Worm (Caenorhabditis elegans) whole organism, L4 larva: ENCODE results near the gene T06D8.9.

Experiments used
- Y48G9A.11 ChIP-seq: fragments of 200-800 bp; sonication (Bioruptor generic); IDR thresholded peaks from 2 replicates; pipeline ENCODE4 v1.3.6; 2022; ENCODE audit warnings: missing genetic modification reagents, missing genetic modification characterization, missing compliant biosample characterization
- Y75B8A.6 ChIP-seq: fragments of 200-800 bp; sonication (Bioruptor generic); IDR thresholded peaks from 2 replicates; pipeline ENCODE4 v1.3.6; 2022; ENCODE audit warnings: missing genetic modification reagents, missing genetic modification characterization, missing compliant biosample characterization
- ZK337.2 ChIP-seq: fragments of 200-800 bp; sonication (Bioruptor generic); IDR thresholded peaks from 2 replicates; pipeline ENCODE4 v1.3.6; 2022; ENCODE audit warnings: missing genetic modification reagents, missing genetic modification characterization, missing compliant biosample characterization
- ZK546.5 ChIP-seq, 2 experiments: sonication (generic microtip); optimal IDR thresholded peaks; 2 replicates each; lab custom pipeline; 2017; ENCODE audit warnings: missing biosample characterization in 2 of 2, missing genetic modification characterization in 2 of 2
- aha-1 ChIP-seq: fragments of 150-350 bp; peaks from one replicate; lab custom pipeline; 2014; ENCODE audit warnings: missing biosample characterization, missing genetic modification characterization
- arid-1 ChIP-seq: fragments of 200-800 bp; sonication (Bioruptor generic); conservative IDR thresholded peaks from 2 replicates; pipeline ENCODE4 v1.3.6; 2022; ENCODE audit warnings: missing genetic modification reagents, missing genetic modification characterization, missing compliant biosample characterization
- daf-12 ChIP-seq: fragments of 150-350 bp; optimal IDR thresholded peaks from 2 replicates; lab custom pipeline; 2014; ENCODE audit warnings: missing biosample characterization, missing genetic modification reagents, missing genetic modification characterization
- daf-19 ChIP-seq: fragments of 200-800 bp; sonication (Bioruptor generic); conservative IDR thresholded peaks from 2 replicates; pipeline ENCODE4 v1.3.6; 2022; ENCODE audit warnings: missing genetic modification characterization, missing compliant biosample characterization
- dmd-8 ChIP-seq: fragments of 200-800 bp; sonication (Bioruptor generic); IDR thresholded peaks from 2 replicates; pipeline ENCODE4 v1.3.6; 2022; ENCODE audit warnings: missing genetic modification characterization, missing compliant biosample characterization
- fos-1 ChIP-seq: fragments of 150-350 bp; optimal IDR thresholded peaks from 2 replicates; lab custom pipeline; 2014; ENCODE audit warnings: missing biosample characterization, missing genetic modification characterization
- hlh-11 ChIP-seq: fragments of 200-800 bp; sonication (Bioruptor generic); optimal IDR thresholded peaks from 2 replicates; lab custom pipeline; 2018; ENCODE audit warnings: mild to moderate bottlenecking, missing genetic modification characterization, missing compliant biosample characterization
- hlh-30 ChIP-seq: sonication (generic microtip); optimal IDR thresholded peaks from 2 replicates; lab custom pipeline; 2017; ENCODE audit warnings: antibody characterized with exemption, mild to moderate bottlenecking, missing genetic modification characterization, missing compliant biosample characterization; ENCODE audit not compliant: insufficient read depth
- jun-1 ChIP-seq: fragments of 150-350 bp; optimal IDR thresholded peaks from 2 replicates; lab custom pipeline; 2014; ENCODE audit warnings: missing biosample characterization, missing genetic modification reagents, missing genetic modification characterization
- lin-13 ChIP-seq: fragments of 150-350 bp; optimal IDR thresholded peaks from 2 replicates; lab custom pipeline; 2014; ENCODE audit warnings: missing biosample characterization, missing genetic modification reagents, missing genetic modification characterization
- lin-38 ChIP-seq: fragments of 200-800 bp; sonication (Bioruptor generic); IDR thresholded peaks from 2 replicates; pipeline ENCODE4 v1.3.6; 2022; ENCODE audit warnings: missing genetic modification reagents, missing genetic modification characterization, missing compliant biosample characterization
- lin-39 ChIP-seq: fragments of 150-350 bp; optimal IDR thresholded peaks from 2 replicates; lab custom pipeline; 2014; ENCODE audit warnings: missing biosample characterization, missing genetic modification reagents, missing genetic modification characterization
- madf-5 ChIP-seq, 2 experiments: fragments of 200-800 bp; sonication (Bioruptor generic); IDR thresholded peaks; 2 replicates each; pipeline ENCODE4 v1.3.6; 2022; ENCODE audit warnings: missing compliant biosample characterization in 2 of 2, missing genetic modification characterization in 2 of 2
- madf-9 ChIP-seq: fragments of 200-800 bp; sonication (Bioruptor generic); conservative IDR thresholded peaks from 2 replicates; pipeline ENCODE4 v1.3.6; 2022; ENCODE audit warnings: missing genetic modification reagents, missing genetic modification characterization, missing compliant biosample characterization
- mdl-1 ChIP-seq, 2 experiments: fragments of 150-350 bp in 1 of 2; sonication (generic microtip) in 1 of 2; optimal IDR thresholded peaks; 2 replicates each; lab custom pipeline; 2014 to 2017; ENCODE audit warnings: missing biosample characterization in 2 of 2, missing genetic modification characterization in 2 of 2
- mep-1 ChIP-seq: fragments of 150-350 bp; sonication (generic microtip); optimal IDR thresholded peaks from 3 replicates; lab custom pipeline; 2014; ENCODE audit warnings: missing biosample characterization, missing genetic modification characterization
- mes-2 ChIP-seq: sonication (generic microtip); optimal IDR thresholded peaks from 2 replicates; lab custom pipeline; 2016; ENCODE audit warnings: missing genotype, mild to moderate bottlenecking, missing genetic modification characterization, missing compliant biosample characterization; ENCODE audit not compliant: poor library complexity, severe bottlenecking
- mxl-2 ChIP-seq: fragments of 200-800 bp; sonication (Bioruptor generic); conservative IDR thresholded peaks from 2 replicates; pipeline ENCODE4 v1.3.6; 2022; ENCODE audit warnings: missing genetic modification reagents, missing genetic modification characterization, missing compliant biosample characterization
- mxl-3 ChIP-seq: fragments of 200-800 bp; sonication (Bioruptor generic); optimal IDR thresholded peaks from 2 replicates; lab custom pipeline; 2018; ENCODE audit warnings: mild to moderate bottlenecking, missing genetic modification characterization, missing compliant biosample characterization
- nhr-10 ChIP-seq: fragments of 150-350 bp; optimal IDR thresholded peaks from 2 replicates; lab custom pipeline; 2014; ENCODE audit warnings: missing biosample characterization, missing genetic modification characterization
- nhr-237 ChIP-seq: sonication (generic microtip); optimal IDR thresholded peaks from 2 replicates; lab custom pipeline; 2017; ENCODE audit warnings: missing biosample characterization, missing genetic modification characterization
- nhr-28 ChIP-seq: fragments of 150-350 bp; optimal IDR thresholded peaks from 2 replicates; lab custom pipeline; 2014; ENCODE audit warnings: missing biosample characterization, missing genetic modification characterization
- nhr-41 ChIP-seq: fragments of 200-800 bp; sonication (Bioruptor generic); IDR thresholded peaks from 2 replicates; pipeline ENCODE4 v1.3.6; 2022; ENCODE audit warnings: missing genetic modification reagents, missing genetic modification characterization, missing compliant biosample characterization
- nhr-48 ChIP-seq: sonication (generic microtip); optimal IDR thresholded peaks from 2 replicates; lab custom pipeline; 2016; ENCODE audit warnings: mild to moderate bottlenecking, missing genetic modification characterization, missing compliant biosample characterization
- nhr-76 ChIP-seq: fragments of 150-350 bp; optimal IDR thresholded peaks from 2 replicates; lab custom pipeline; 2014; ENCODE audit warnings: missing biosample characterization, missing genetic modification characterization
- nhr-77 ChIP-seq: fragments of 150-350 bp; optimal IDR thresholded peaks from 2 replicates; lab custom pipeline; 2014; ENCODE audit warnings: missing biosample characterization, missing genetic modification characterization
- saeg-2 ChIP-seq: fragments of 200-800 bp; sonication (Bioruptor generic); IDR thresholded peaks from 2 replicates; pipeline ENCODE4 v1.3.6; 2022; ENCODE audit warnings: missing genetic modification reagents, missing genetic modification characterization, missing compliant biosample characterization
- set-16 ChIP-seq: fragments of 200-800 bp; sonication (Bioruptor generic); IDR thresholded peaks from 2 replicates; pipeline ENCODE4 v1.3.6; 2022; ENCODE audit warnings: missing genetic modification reagents, missing genetic modification characterization, missing compliant biosample characterization
- skn-1 ChIP-seq: fragments of 150-350 bp; optimal IDR thresholded peaks from 2 replicates; lab custom pipeline; 2014; ENCODE audit warnings: missing biosample characterization, missing genetic modification characterization
- snpc-4 ChIP-seq: fragments of 150-350 bp; optimal IDR thresholded peaks from 2 replicates; lab custom pipeline; 2014; ENCODE audit warnings: missing biosample characterization, missing genetic modification characterization
- unc-62 ChIP-seq, 3 experiments: fragments of 150-350 bp in 1 of 3; sonication (generic microtip); optimal IDR thresholded peaks in 2 of 3; peaks in 1 of 3; 1 replicate in 1 of 3; 2 replicates in 2 of 3; lab custom pipeline; 2014 to 2017; ENCODE audit warnings: missing biosample characterization in 3 of 3, missing genetic modification characterization in 3 of 3, missing genetic modification reagents in 3 of 3, missing genotype in 1 of 3
- zfp-3 ChIP-seq: fragments of 200-800 bp; sonication (Bioruptor generic); conservative IDR thresholded peaks from 2 replicates; pipeline ENCODE4 v1.3.6; 2022; ENCODE audit warnings: missing genetic modification reagents, missing genetic modification characterization, missing compliant biosample characterization
- zip-2 ChIP-seq: fragments of 150-350 bp; optimal IDR thresholded peaks from 2 replicates; lab custom pipeline; 2014; ENCODE audit warnings: missing biosample characterization, missing genetic modification characterization

Gene T06D8.9

DNA sequence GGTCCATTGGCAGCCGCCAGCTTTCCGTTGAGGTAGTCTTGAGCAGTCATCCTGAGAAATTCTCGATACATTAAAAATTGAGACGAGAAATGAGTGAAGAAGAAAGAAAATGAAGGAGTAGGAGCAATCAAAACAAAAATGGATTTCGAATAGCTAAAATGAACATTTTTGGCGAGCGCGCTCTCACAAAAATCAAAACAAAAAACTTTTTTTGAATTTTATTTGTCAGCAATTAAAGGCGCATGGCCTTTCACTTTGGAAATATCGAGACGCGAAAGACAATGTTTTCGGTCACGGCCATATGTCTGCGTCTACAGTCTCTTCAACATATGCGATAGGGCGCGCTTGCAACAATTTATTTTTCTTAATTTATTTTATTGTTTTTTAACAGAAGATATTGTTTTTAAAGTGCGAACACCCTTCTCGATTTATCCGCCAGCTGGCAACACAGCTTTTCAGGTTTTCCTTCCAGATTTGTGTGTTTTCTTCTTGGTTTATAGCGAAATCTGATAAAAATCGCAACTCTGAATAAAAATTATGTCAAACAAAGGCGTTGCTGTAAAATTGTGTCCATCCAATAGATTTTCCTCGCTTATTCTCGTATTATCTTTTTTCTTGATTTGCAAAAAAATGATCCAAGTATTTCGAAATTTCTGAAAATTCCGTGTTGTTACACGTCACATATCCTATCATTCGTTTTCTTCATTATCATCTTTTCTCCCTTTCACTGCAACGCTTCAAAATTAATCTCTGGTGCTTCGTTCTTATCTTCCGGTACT lies at the start of gene T06D8.9, which contains the start of gene rpn-9 (continued):
- TF ChIP-seq saeg-2 (GFP tag; lab: Robert Waterston, UW) (no peak), nhr-77 (peak; percentile 72), dmd-8 (GFP tag; lab: Robert Waterston, UW) (no peak), madf-5 (GFP tag; IDR thresholded peaks at IDR 0.05; lab: Robert Waterston, UW) (no peak), arid-1 (GFP tag; lab: Robert Waterston, UW) (peak; percentile 66; the same call in 1 of the 2 replicates)

DNA sequence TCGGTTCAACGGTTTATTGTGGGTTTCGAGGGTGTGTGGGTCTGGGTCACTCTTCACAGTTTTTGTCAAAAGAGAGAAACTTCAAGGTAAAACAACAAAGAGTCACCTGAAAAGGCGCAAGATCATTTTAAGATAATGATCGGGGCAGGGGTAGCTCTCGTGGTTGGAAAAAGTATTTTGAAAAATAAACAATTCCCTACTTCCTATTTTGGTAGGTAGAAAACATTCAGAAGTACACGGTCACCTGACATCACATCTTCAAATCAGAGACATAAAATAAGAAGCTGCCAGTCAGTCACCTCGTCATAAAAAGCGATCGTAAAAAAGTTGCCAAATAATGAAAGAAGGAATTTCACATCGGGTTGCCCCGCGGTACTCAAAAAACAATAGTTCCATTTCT lies 46.9 kb upstream of the T06D8.9 start:
- TF ChIP-seq madf-9 (no peak), nhr-48 (tag; lab: Kevin White, UChicago) (no peak), daf-19 (GFP tag; lab: Robert Waterston, UW) (no peak), ZK546.5 (tag; optimal IDR thresholded peaks at IDR 0.05; lab: Kevin White, UChicago) (no peak), skn-1 (tag; lab: Kevin White, UChicago) (no peak), nhr-41 (no peak), zip-2 (tag; lab: Kevin White, UChicago) (no peak)

DNA sequence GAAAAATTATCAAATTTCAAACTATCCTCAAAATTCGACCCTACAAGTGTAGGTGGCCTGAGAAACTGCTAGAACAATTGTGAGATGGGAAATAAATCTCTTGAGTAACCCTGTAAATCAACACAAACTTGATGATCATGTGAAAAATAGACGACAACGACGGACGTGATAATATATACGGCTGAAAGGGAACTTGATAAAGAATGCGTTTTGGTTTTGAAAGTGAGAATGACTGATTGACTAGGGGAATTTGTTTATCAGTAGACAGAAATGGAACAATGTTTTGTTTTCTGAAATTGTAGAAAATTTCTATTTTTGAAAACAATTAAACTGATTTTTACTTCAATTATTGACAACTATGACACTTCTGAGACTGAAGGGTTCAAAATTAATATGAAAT lies 45.9 kb upstream of the T06D8.9 start:
- TF ChIP-seq mxl-2 (GFP tag; lab: Robert Waterston, UW) (no peak), jun-1 (tag; lab: Kevin White, UChicago) (no peak), mdl-1 (tag; optimal IDR thresholded peaks at IDR 0.05; lab: Kevin White, UChicago) (no peak), zfp-3 (GFP tag; lab: Robert Waterston, UW) (no peak), dmd-8 (GFP tag; lab: Robert Waterston, UW) (no peak), unc-62 (GFP tag; optimal IDR thresholded peaks at IDR 0.05 in 1 of 2; lab: Kevin White, UChicago) (peak in 1 of 2 experiments; percentile 52), unc-62 (tag; optimal IDR thresholded peaks at IDR 0.05; lab: Kevin White, UChicago) (no peak), lin-13 (GFP tag; lab: Kevin White, UChicago) (no peak), Y48G9A.11 (GFP tag; lab: Robert Waterston, UW) (no peak), hlh-30 (peak; percentile 27), nhr-77 (no peak), fos-1 (tag; lab: Kevin White, UChicago) (no peak), Y75B8A.6 (no peak), ZK337.2 (GFP tag; lab: Robert Waterston, UW) (no peak), lin-39 (no peak), nhr-237 (no peak), lin-38 (GFP tag; lab: Robert Waterston, UW) (no peak), ZK546.5 (tag; optimal IDR thresholded peaks at IDR 0.05; lab: Kevin White, UChicago) (no peak)

DNA sequence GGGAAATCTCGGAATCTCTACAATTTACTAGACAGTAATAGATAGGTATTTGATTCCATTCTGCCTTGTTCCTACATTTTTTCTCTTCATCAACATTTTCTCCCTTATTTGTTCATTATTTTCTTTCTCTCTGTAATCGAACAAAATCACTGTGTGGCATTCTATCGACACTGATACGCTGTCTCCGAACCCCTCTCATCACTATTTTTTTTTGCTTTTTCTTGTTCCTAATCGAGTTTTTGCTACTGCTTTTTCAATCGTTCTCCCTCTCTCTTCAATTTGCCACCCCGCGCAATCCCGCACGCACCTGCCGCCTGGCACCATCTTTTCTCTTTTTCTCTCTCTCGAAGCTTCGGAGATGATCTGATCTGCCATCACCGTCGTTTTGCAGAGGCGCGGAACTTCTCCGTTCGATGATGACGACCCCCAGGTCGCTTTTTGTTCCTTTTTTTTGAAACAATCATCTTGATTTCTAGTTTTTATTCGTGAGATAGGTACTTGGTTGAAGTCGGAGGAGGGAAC lies 39.1 kb upstream of the T06D8.9 start:
- TF ChIP-seq hlh-11 (tag; lab: Kevin White, UChicago) (peak; percentile 9), mep-1 (tag; lab: Kevin White, UChicago) (peak; percentile 24), unc-62 (GFP tag; optimal IDR thresholded peaks at IDR 0.05 in 1 of 2; lab: Kevin White, UChicago) (peak in 1 of 2 experiments; percentile 94), unc-62 (tag; optimal IDR thresholded peaks at IDR 0.05; lab: Kevin White, UChicago) (no peak), nhr-76 (tag; lab: Kevin White, UChicago) (no peak), mxl-3 (GFP tag; lab: Kevin White, UChicago) (peak; percentile 22), nhr-28 (tag; lab: Kevin White, UChicago) (peak; percentile 11), daf-19 (GFP tag; lab: Robert Waterston, UW) (no peak), dmd-8 (GFP tag; lab: Robert Waterston, UW) (0 out of 2 replicates have a peak, but pooled peaks have one; percentile 12), nhr-10 (tag; lab: Kevin White, UChicago) (peak; percentile 43), set-16 (GFP tag; lab: Robert Waterston, UW) (peak; percentile 48; the same call in 1 of the 2 replicates), daf-12 (tag; lab: Kevin White, UChicago) (no peak), mes-2 (tag; lab: Kevin White, UChicago) (peak; percentile 24), aha-1 (tag; lab: Kevin White, UChicago) (peak; percentile 84), mdl-1 (tag; optimal IDR thresholded peaks at IDR 0.05; lab: Kevin White, UChicago) (peak in 1 of 2 experiments; percentile 41), snpc-4 (no peak), nhr-77 (no peak)
